Fruit fly (Drosophila melanogaster) whole organism, embryonic: ENCODE data around the gene CG31559.
A peak's percentile ranks its signal among the peaks of the same experiment; 100 is the strongest.

Experiments
- Adf1 ChIP-seq: fragments of 200-800 bp; sonication (Bioruptor generic); IDR thresholded peaks from 2 replicates; pipeline ENCODE4 v1.3.6; 2022; ENCODE audit warnings: missing biosample characterization, missing genetic modification characterization
- Asciz ChIP-seq: fragments of 200-800 bp; sonication (Bioruptor generic); optimal IDR thresholded peaks from 2 replicates; lab custom pipeline; 2017; ENCODE audit warnings: missing biosample characterization, mild to moderate bottlenecking, missing genetic modification characterization, missing genetic modification reagents
- Atf6 ChIP-seq: fragments of 200-800 bp; sonication (Bioruptor generic); IDR thresholded peaks from 2 replicates; pipeline ENCODE4 v1.3.6; 2022; ENCODE audit warnings: missing biosample characterization, missing genetic modification characterization
- CG10209 ChIP-seq: fragments of 200-800 bp; sonication (Bioruptor generic); optimal IDR thresholded peaks from 3 replicates; lab custom pipeline; 2017; ENCODE audit warnings: missing biosample characterization, mild to moderate bottlenecking, missing genetic modification characterization, missing genetic modification reagents
- CG10543 ChIP-seq: fragments of 200-800 bp; sonication (Bioruptor generic); optimal IDR thresholded peaks from 3 replicates; lab custom pipeline; 2017; ENCODE audit warnings: missing biosample characterization, mild to moderate bottlenecking, missing genetic modification characterization, moderate library complexity
- CG12155 ChIP-seq: fragments of 200-800 bp; sonication (Bioruptor generic); optimal IDR thresholded peaks from 3 replicates; lab custom pipeline; 2016; ENCODE audit warnings: missing biosample characterization, missing genetic modification characterization
- CG15514 ChIP-seq: fragments of 200-800 bp; sonication (Bioruptor generic); optimal IDR thresholded peaks from 3 replicates; lab custom pipeline; 2017; ENCODE audit warnings: missing biosample characterization, missing genetic modification characterization, mild to moderate bottlenecking, moderate library complexity, missing genetic modification reagents
- CG18599 ChIP-seq: fragments of 200-800 bp; sonication (Bioruptor generic); optimal IDR thresholded peaks from 3 replicates; lab custom pipeline; 2017; ENCODE audit warnings: missing biosample characterization, missing genetic modification characterization, mild to moderate bottlenecking, moderate library complexity, missing genetic modification reagents
- CG30403 ChIP-seq: fragments of 200-800 bp; sonication (Bioruptor generic); optimal IDR thresholded peaks from 3 replicates; lab custom pipeline; 2016; ENCODE audit warnings: missing biosample characterization, missing genetic modification characterization
- CG32532 ChIP-seq: fragments of 200-800 bp; sonication (Bioruptor generic); IDR thresholded peaks from 2 replicates; pipeline ENCODE4 v1.3.6; 2022; ENCODE audit warnings: missing biosample characterization, missing genetic modification characterization
- CG3281 ChIP-seq: fragments of 200-800 bp; sonication (Bioruptor generic); optimal IDR thresholded peaks from 3 replicates; lab custom pipeline; 2017; ENCODE audit warnings: missing biosample characterization, mild to moderate bottlenecking, missing genetic modification characterization
- CG7271 ChIP-seq: fragments of 200-800 bp; sonication (Bioruptor generic); optimal IDR thresholded peaks from 2 replicates; lab custom pipeline; 2018; ENCODE audit warnings: missing biosample characterization, mild to moderate bottlenecking, missing genetic modification characterization, moderate library complexity
- CG8924 ChIP-seq: fragments of 200-800 bp; optimal IDR thresholded peaks from 3 replicates; lab custom pipeline; 2019; ENCODE audit warnings: missing biosample characterization, mild to moderate bottlenecking, missing genetic modification characterization, moderate library complexity
- CG9817 ChIP-seq: fragments of 200-800 bp; sonication (Bioruptor generic); optimal IDR thresholded peaks from 2 replicates; lab custom pipeline; 2018; ENCODE audit warnings: missing biosample characterization, mild to moderate bottlenecking, missing genetic modification characterization, moderate library complexity
- D19B ChIP-seq: fragments of 200-800 bp; sonication (Bioruptor generic); optimal IDR thresholded peaks from 2 replicates; lab custom pipeline; 2017; ENCODE audit warnings: missing biosample characterization, mild to moderate bottlenecking, missing genetic modification characterization
- Dek ChIP-seq: fragments of 200-800 bp; sonication (Bioruptor generic); optimal IDR thresholded peaks from 3 replicates; lab custom pipeline; 2019; ENCODE audit warnings: missing biosample characterization, mild to moderate bottlenecking, missing genetic modification characterization, moderate library complexity
- Dip2 ChIP-seq: fragments of 200-800 bp; sonication (Bioruptor generic); IDR thresholded peaks from 2 replicates; pipeline ENCODE4 v1.3.6; 2022; ENCODE audit warnings: missing biosample characterization, missing genetic modification characterization
- Fer3 ChIP-seq: fragments of 200-800 bp; sonication (Bioruptor generic); optimal IDR thresholded peaks from 2 replicates; lab custom pipeline; 2018; ENCODE audit warnings: missing biosample characterization, mild to moderate bottlenecking, missing genetic modification characterization, moderate library complexity
- H2.0 ChIP-seq: fragments of 200-800 bp; sonication (Bioruptor generic); IDR thresholded peaks from 2 replicates; pipeline ENCODE4 v1.3.6; 2022; ENCODE audit warnings: missing biosample characterization, missing genetic modification characterization
- HLH54F ChIP-seq: fragments of 200-800 bp; sonication (Bioruptor generic); optimal IDR thresholded peaks from 3 replicates; lab custom pipeline; 2016; ENCODE audit warnings: missing biosample characterization, missing genetic modification characterization
- Kr ChIP-seq: fragments of 200-800 bp; sonication (Bioruptor generic); optimal IDR thresholded peaks from 2 replicates; lab custom pipeline; 2017; ENCODE audit warnings: missing biosample characterization, mild to moderate bottlenecking, missing genetic modification characterization
- MESR4 ChIP-seq: fragments of 200-800 bp; sonication (Bioruptor generic); optimal IDR thresholded peaks from 2 replicates; lab custom pipeline; 2018; ENCODE audit warnings: missing biosample characterization, mild to moderate bottlenecking, missing genetic modification characterization, moderate library complexity
- Med ChIP-seq: fragments of 200-800 bp; sonication (Bioruptor generic); peaks from one replicate; lab custom pipeline; 2016; ENCODE audit warnings: missing biosample characterization, missing genetic modification characterization, mild to moderate bottlenecking, inconsistent platforms, moderate library complexity
- Nf-YC ChIP-seq: fragments of 200-800 bp; optimal IDR thresholded peaks from 3 replicates; lab custom pipeline; 2019; ENCODE audit warnings: missing biosample characterization, mild to moderate bottlenecking, missing genetic modification characterization, moderate library complexity
- NfI ChIP-seq: fragments of 200-800 bp; sonication (Bioruptor generic); optimal IDR thresholded peaks from 3 replicates; lab custom pipeline; 2018; ENCODE audit warnings: missing biosample characterization, mild to moderate bottlenecking, missing genetic modification characterization, moderate library complexity
- Sox102F ChIP-seq: fragments of 200-800 bp; sonication (Bioruptor generic); optimal IDR thresholded peaks from 2 replicates; lab custom pipeline; 2018; ENCODE audit warnings: missing biosample characterization, mild to moderate bottlenecking, missing genetic modification characterization, moderate library complexity
- ase ChIP-seq: fragments of 200-800 bp; sonication (Bioruptor generic); IDR thresholded peaks from 3 replicates; pipeline ENCODE4 v1.3.6; 2022; ENCODE audit warnings: missing biosample characterization, missing genetic modification characterization
- az2 ChIP-seq: fragments of 200-800 bp; sonication (Bioruptor generic); optimal IDR thresholded peaks from 3 replicates; lab custom pipeline; 2016; ENCODE audit warnings: missing biosample characterization, missing genetic modification characterization
- bab2 ChIP-seq: fragments of 200-800 bp; sonication (Bioruptor generic); optimal IDR thresholded peaks from 2 replicates; lab custom pipeline; 2016; ENCODE audit warnings: missing biosample characterization, missing genetic modification characterization
- btn ChIP-seq: fragments of 200-800 bp; sonication (Bioruptor generic); optimal IDR thresholded peaks from 2 replicates; lab custom pipeline; 2016; ENCODE audit warnings: missing biosample characterization, missing genetic modification characterization
- chn ChIP-seq: fragments of 200-800 bp; sonication (Bioruptor generic); optimal IDR thresholded peaks from 2 replicates; lab custom pipeline; 2016; ENCODE audit warnings: missing biosample characterization, missing genetic modification characterization
- dmrt99B ChIP-seq: fragments of 200-800 bp; sonication (Bioruptor generic); optimal IDR thresholded peaks from 2 replicates; lab custom pipeline; 2018; ENCODE audit warnings: missing biosample characterization, mild to moderate bottlenecking, missing genetic modification characterization, moderate library complexity
- fd3F ChIP-seq: fragments of 200-800 bp; sonication (Bioruptor generic); optimal IDR thresholded peaks from 2 replicates; lab custom pipeline; 2018; ENCODE audit warnings: missing biosample characterization, mild to moderate bottlenecking, missing genetic modification characterization, moderate library complexity
- fd96Cb ChIP-seq: fragments of 200-800 bp; sonication (Bioruptor generic); optimal IDR thresholded peaks from 2 replicates; lab custom pipeline; 2018; ENCODE audit warnings: missing biosample characterization, mild to moderate bottlenecking, missing genetic modification characterization, moderate library complexity
- grau ChIP-seq: fragments of 200-800 bp; optimal IDR thresholded peaks from 3 replicates; lab custom pipeline; 2019; ENCODE audit warnings: missing biosample characterization, mild to moderate bottlenecking, missing genetic modification characterization, moderate library complexity
- hbn ChIP-seq: fragments of 200-800 bp; sonication (Bioruptor generic); IDR thresholded peaks from 2 replicates; pipeline ENCODE4 v1.3.6; 2022; ENCODE audit warnings: missing biosample characterization, missing genetic modification characterization; ENCODE audit not compliant: partially characterized antibody
- inv ChIP-seq: fragments of 200-800 bp; sonication (Bioruptor generic); IDR thresholded peaks from 2 replicates; pipeline ENCODE4 v1.3.6; 2022; ENCODE audit warnings: missing biosample characterization, missing genetic modification characterization; ENCODE audit not compliant: partially characterized antibody
- kah ChIP-seq: fragments of 200-800 bp; sonication (Bioruptor generic); optimal IDR thresholded peaks from 2 replicates; lab custom pipeline; 2018; ENCODE audit warnings: missing biosample characterization, mild to moderate bottlenecking, missing genetic modification characterization
- lov ChIP-seq, 2 experiments: fragments of 200-800 bp in 1 of 2; fragments of >200 bp in 1 of 2; sonication (Bioruptor generic) in 1 of 2; IDR thresholded peaks in 1 of 2; optimal IDR thresholded peaks in 1 of 2; 2 replicates in 1 of 2; 3 replicates in 1 of 2; pipeline versions ENCODE4 v1.3.6 to Lab custom; 2017 to 2022; ENCODE audit warnings: missing biosample characterization in 1 of 2, missing genetic modification characterization in 1 of 2
- prd ChIP-seq, 3 experiments: fragments of >200 bp in 2 of 3; fragments of 200-800 bp in 1 of 3; sonication (Bioruptor generic) in 1 of 3; optimal IDR thresholded peaks in 2 of 3; IDR thresholded peaks in 1 of 3; 2 replicates in 2 of 3; 3 replicates in 1 of 3; pipeline versions ENCODE4 v1.3.6 to Lab custom; 2017 to 2022; ENCODE audit warnings: missing biosample characterization in 1 of 3, missing genetic modification characterization in 1 of 3
- sisA ChIP-seq: fragments of 200-800 bp; sonication (Bioruptor generic); IDR thresholded peaks from 2 replicates; pipeline ENCODE4 v1.3.6; 2022; ENCODE audit warnings: missing biosample characterization, missing genetic modification characterization
- slbo ChIP-seq: fragments of 200-800 bp; sonication (Bioruptor generic); IDR thresholded peaks from 2 replicates; pipeline ENCODE4 v1.3.6; 2022; ENCODE audit warnings: missing biosample characterization, missing genetic modification characterization
- sr ChIP-seq: fragments of 200-800 bp; sonication (Bioruptor generic); IDR thresholded peaks from 3 replicates; pipeline ENCODE4 v1.3.6; 2022; ENCODE audit warnings: missing biosample characterization, missing genetic modification characterization
- sug ChIP-seq: fragments of 200-800 bp; optimal IDR thresholded peaks from 2 replicates; lab custom pipeline; 2019; ENCODE audit warnings: missing biosample characterization, mild to moderate bottlenecking, missing genetic modification characterization, moderate library complexity
- tap ChIP-seq: fragments of 200-800 bp; optimal IDR thresholded peaks from 3 replicates; lab custom pipeline; 2019; ENCODE audit warnings: missing biosample characterization, mild to moderate bottlenecking, missing genetic modification characterization, moderate library complexity
- tgo ChIP-seq: fragments of 200-800 bp; sonication (Bioruptor generic); IDR thresholded peaks from 3 replicates; pipeline ENCODE4 v1.3.6; 2022; ENCODE audit warnings: missing biosample characterization, missing genetic modification characterization
- tio ChIP-seq: fragments of 200-800 bp; sonication (Bioruptor generic); optimal IDR thresholded peaks from 2 replicates; lab custom pipeline; 2017; ENCODE audit warnings: missing biosample characterization, missing genetic modification characterization, inconsistent platforms

The CG31559 gene

DNA sequence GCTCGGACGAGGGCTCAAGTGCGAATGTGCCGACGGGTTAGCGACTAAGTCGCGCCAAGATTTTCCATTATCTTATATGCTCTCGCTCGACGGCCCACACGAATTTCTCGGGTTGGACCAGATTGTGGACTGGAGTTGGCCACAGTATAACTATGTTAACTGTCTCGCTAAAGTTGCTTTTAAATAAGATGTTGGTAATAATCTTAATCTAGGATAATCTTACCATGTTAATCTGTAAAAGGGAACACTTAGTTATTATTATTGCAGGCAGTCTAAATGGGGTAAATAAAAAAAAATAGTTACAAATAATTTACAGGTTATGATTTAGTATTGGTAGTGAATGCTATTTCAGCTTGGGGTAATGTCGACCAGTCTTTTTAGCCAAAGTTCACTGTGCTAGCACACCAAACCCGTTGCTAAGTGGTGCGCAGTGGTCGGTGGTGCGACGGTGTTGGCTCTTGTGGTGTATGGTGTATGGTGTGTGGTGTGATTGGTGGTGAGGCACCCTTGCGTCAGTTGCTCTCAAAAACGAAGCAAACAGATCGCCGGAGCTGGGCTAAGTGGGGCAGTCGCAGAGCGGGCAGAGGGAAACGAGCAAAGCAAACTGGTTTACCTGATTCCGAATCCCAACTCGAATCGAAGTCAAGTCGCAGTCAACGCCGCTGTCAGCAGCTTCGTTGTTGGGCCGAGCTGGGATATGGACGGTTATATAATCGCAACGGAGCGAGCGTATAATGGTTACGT, 44.6 kb downstream of the CG31559 start, which contains the start of gene Obp83g (continued):
- TF ChIP-seq CG30403 (peak; percentile 53), kah (no peak), CG10209 (peak; percentile 23), slbo (GFP tag; lab: Robert Waterston, UW) (peak; percentile 73), fd3F (GFP tag; lab: Kevin White, UChicago) (peak; percentile 6), Atf6 (peak; percentile 58; the same call in 1 of the 2 replicates), bab2 (GFP tag; lab: Kevin White, UChicago) (no peak), CG7271 (tag; lab: Kevin White, UChicago) (no peak), CG10543 (GFP tag; lab: Kevin White, UChicago) (peak; percentile 51), inv (GFP tag; lab: Robert Waterston, UW) (no peak), tgo (GFP tag; lab: Robert Waterston, UW) (peak; percentile 57; the same call in 2 of the 3 replicates), hbn (GFP tag; lab: Robert Waterston, UW) (no peak), HLH54F (GFP tag; lab: Kevin White, UChicago) (peak; percentile 36), Sox102F (peak; percentile 47), grau (peak; percentile 89), dmrt99B (tag; lab: Kevin White, UChicago) (peak; percentile 71), MESR4 (GFP tag; lab: Kevin White, UChicago) (no peak), CG3281 (GFP tag; lab: Kevin White, UChicago) (peak; percentile 66), Dip2 (no peak), tap (peak; percentile 15), chn (GFP tag; lab: Kevin White, UChicago) (no peak), CG8924 (peak; percentile 38), sug (peak; percentile 55), CG32532 (GFP tag; lab: Robert Waterston, UW) (peak; percentile 53; the same call in 1 of the 2 replicates), sr (GFP tag; lab: Robert Waterston, UW) (peak; percentile 24; the same call in 1 of the 3 replicates), Asciz (GFP tag; lab: Kevin White, UChicago) (peak; percentile 18), sisA (GFP tag; lab: Robert Waterston, UW) (peak; percentile 48), fd96Cb (tag; lab: Kevin White, UChicago) (peak; percentile 6), CG18599 (GFP tag; lab: Kevin White, UChicago) (peak; percentile 55), tio (GFP tag; lab: Kevin White, UChicago) (no peak), H2.0 (GFP tag; lab: Robert Waterston, UW) (0 out of 2 replicates have a peak, but pooled peaks have one; percentile 21), Nf-YC (tag; lab: Kevin White, UChicago) (peak; percentile 66), Dek (tag; lab: Kevin White, UChicago) (peak; percentile 26), CG15514 (peak; percentile 9), az2 (GFP tag; lab: Kevin White, UChicago) (peak; percentile 10), btn (GFP tag; lab: Kevin White, UChicago) (no peak), Fer3 (tag; lab: Kevin White, UChicago) (peak; percentile 31), lov (optimal IDR thresholded peaks at IDR 0.05; lab: Kevin White, UChicago) (no peak), lov (GFP tag; IDR thresholded peaks at IDR 0.05; lab: Robert Waterston, UW) (0 out of 3 replicates have a peak, but pooled peaks have one; percentile 48), NfI (GFP tag; lab: Kevin White, UChicago) (peak; percentile 43), prd (optimal IDR thresholded peaks at IDR 0.05; lab: Kevin White, UChicago) (no peak), prd (GFP tag; IDR thresholded peaks at IDR 0.05; lab: Robert Waterston, UW) (peak; percentile 58; the same call in 1 of the 3 replicates), ase (GFP tag; lab: Robert Waterston, UW) (0 out of 3 replicates have a peak, but pooled peaks have one; percentile 26), Med (GFP tag; lab: Kevin White, UChicago) (peak; percentile 74), Kr (GFP tag; lab: Kevin White, UChicago) (no peak), D19B (GFP tag; lab: Kevin White, UChicago) (peak; percentile 12), CG12155 (GFP tag; lab: Kevin White, UChicago) (peak; percentile 29), Adf1 (GFP tag; lab: Robert Waterston, UW) (peak; percentile 67), CG9817 (tag; lab: Kevin White, UChicago) (peak; percentile 57)
